Worm (Caenorhabditis elegans) whole organism, mixed stage, embryonic: ENCODE data around the gene R13A1.1.
"Not testable (repeated sequence)": the region's sequence is repeated elsewhere in the genome, so short reads cannot be mapped to it uniquely, and the experiment has no call there.

Source experiments
- M03D4.4 ChIP-seq: sonication (generic microtip); optimal IDR thresholded peaks from 2 replicates; lab custom pipeline; 2017; ENCODE audit warnings: mild to moderate bottlenecking, missing genetic modification characterization, missing compliant biosample characterization
- bed-3 ChIP-seq: fragments of 200-800 bp; sonication (Bioruptor generic); optimal IDR thresholded peaks from 3 replicates; lab custom pipeline; 2018; ENCODE audit warnings: mild to moderate bottlenecking, missing genetic modification characterization, moderate library complexity, missing compliant biosample characterization
- blmp-1 ChIP-seq: fragments of 150-350 bp; optimal IDR thresholded peaks from 2 replicates; lab custom pipeline; 2014; ENCODE audit warnings: missing biosample characterization, missing genetic modification characterization
- ceh-83 ChIP-seq: fragments of 200-800 bp; sonication (Bioruptor generic); optimal IDR thresholded peaks from 2 replicates; lab custom pipeline; 2018; ENCODE audit warnings: mild to moderate bottlenecking, missing genetic modification characterization, missing compliant biosample characterization
- cnd-1 ChIP-seq: fragments of 200-800 bp; sonication (Bioruptor generic); optimal IDR thresholded peaks from 2 replicates; lab custom pipeline; 2018; ENCODE audit warnings: mild to moderate bottlenecking, missing genetic modification characterization, missing compliant biosample characterization
- drap-1 ChIP-seq: fragments of 200-800 bp; sonication (Bioruptor generic); optimal IDR thresholded peaks from 3 replicates; lab custom pipeline; 2018; ENCODE audit warnings: mild to moderate bottlenecking, missing genetic modification characterization, missing compliant biosample characterization
- elt-1 ChIP-seq: sonication (generic microtip); optimal IDR thresholded peaks from 2 replicates; lab custom pipeline; 2017; ENCODE audit warnings: missing genetic modification characterization, mild to moderate bottlenecking, missing compliant biosample characterization, antibody characterized with exemption, moderate library complexity, borderline replicate concordance; ENCODE audit not compliant: insufficient read depth
- flh-1 ChIP-seq: fragments of 200-800 bp; sonication (Bioruptor generic); optimal IDR thresholded peaks from 2 replicates; lab custom pipeline; 2018; ENCODE audit warnings: mild to moderate bottlenecking, missing genetic modification characterization, moderate library complexity, missing compliant biosample characterization
- ham-2 ChIP-seq: fragments of 200-800 bp; sonication (Bioruptor generic); optimal IDR thresholded peaks from 2 replicates; lab custom pipeline; 2018; ENCODE audit warnings: mild to moderate bottlenecking, missing genetic modification characterization, missing compliant biosample characterization
- hlh-1 ChIP-seq: fragments of 150-350 bp; optimal IDR thresholded peaks from 2 replicates; lab custom pipeline; 2014; ENCODE audit warnings: missing biosample characterization, missing genetic modification reagents, missing genetic modification characterization
- lin-32 ChIP-seq: fragments of 200-800 bp; sonication (Bioruptor generic); optimal IDR thresholded peaks from 2 replicates; lab custom pipeline; 2018; ENCODE audit warnings: mild to moderate bottlenecking, missing genetic modification characterization, missing compliant biosample characterization
- lsy-2 ChIP-seq: fragments of 150-350 bp; optimal IDR thresholded peaks from 2 replicates; lab custom pipeline; 2014; ENCODE audit warnings: missing biosample characterization, missing genetic modification characterization
- mab-5 ChIP-seq: fragments of 150-350 bp; optimal IDR thresholded peaks from 2 replicates; lab custom pipeline; 2014; ENCODE audit warnings: missing biosample characterization, missing genetic modification characterization
- mep-1 ChIP-seq: fragments of 150-350 bp; optimal IDR thresholded peaks from 2 replicates; lab custom pipeline; 2017; ENCODE audit warnings: missing biosample characterization, missing genetic modification reagents, missing genetic modification characterization, inconsistent platforms
- mls-2 ChIP-seq: sonication (generic microtip); optimal IDR thresholded peaks from 2 replicates; lab custom pipeline; 2016; ENCODE audit warnings: mild to moderate bottlenecking, missing genetic modification characterization, moderate library complexity, missing compliant biosample characterization
- nhr-12 ChIP-seq: fragments of 150-350 bp; optimal IDR thresholded peaks from 2 replicates; lab custom pipeline; 2014; ENCODE audit warnings: missing biosample characterization, missing genetic modification characterization
- nhr-237 ChIP-seq: fragments of 150-350 bp; optimal IDR thresholded peaks from 2 replicates; lab custom pipeline; 2014; ENCODE audit warnings: missing biosample characterization, missing genetic modification characterization
- nhr-28 ChIP-seq: fragments of 150-350 bp; optimal IDR thresholded peaks from 2 replicates; lab custom pipeline; 2014; ENCODE audit warnings: missing biosample characterization, missing genetic modification characterization
- nhr-76 ChIP-seq: sonication (generic microtip); optimal IDR thresholded peaks from 2 replicates; lab custom pipeline; 2017; ENCODE audit warnings: missing biosample characterization, missing genetic modification characterization
- pha-4 ChIP-seq: fragments of 150-350 bp; optimal IDR thresholded peaks from 2 replicates; lab custom pipeline; 2018; ENCODE audit warnings: missing biosample characterization, missing genetic modification reagents, missing genetic modification characterization
- sem-2 ChIP-seq: fragments of 200-800 bp; sonication (Bioruptor generic); optimal IDR thresholded peaks from 2 replicates; lab custom pipeline; 2018; ENCODE audit warnings: mild to moderate bottlenecking, missing genetic modification characterization, missing compliant biosample characterization
- snpc-4 ChIP-seq: fragments of 150-350 bp; optimal IDR thresholded peaks from 2 replicates; lab custom pipeline; 2014; ENCODE audit warnings: missing biosample characterization, missing genetic modification characterization
- sptf-1 ChIP-seq: sonication (generic microtip); optimal IDR thresholded peaks from 2 replicates; lab custom pipeline; 2017; ENCODE audit warnings: mild to moderate bottlenecking, missing genetic modification characterization, moderate library complexity, missing compliant biosample characterization
- tbx-8 ChIP-seq: fragments of 200-800 bp; sonication (Bioruptor generic); optimal IDR thresholded peaks from 2 replicates; lab custom pipeline; 2018; ENCODE audit warnings: mild to moderate bottlenecking, missing genetic modification characterization, moderate library complexity, missing compliant biosample characterization
- unc-120 ChIP-seq: sonication (generic microtip); optimal IDR thresholded peaks from 2 replicates; lab custom pipeline; 2017; ENCODE audit warnings: missing genetic modification characterization, missing compliant biosample characterization; ENCODE audit not compliant: poor library complexity, severe bottlenecking
- unc-39 ChIP-seq: fragments of 150-350 bp; optimal IDR thresholded peaks from 2 replicates; lab custom pipeline; 2014; ENCODE audit warnings: missing biosample characterization, missing genetic modification characterization
- unc-62 ChIP-seq: fragments of 150-350 bp; optimal IDR thresholded peaks from 2 replicates; lab custom pipeline; 2014; ENCODE audit warnings: missing biosample characterization, missing genetic modification reagents, missing genetic modification characterization
- zip-8 ChIP-seq: fragments of 150-350 bp; optimal IDR thresholded peaks from 2 replicates; lab custom pipeline; 2014; ENCODE audit warnings: missing biosample characterization, missing genetic modification characterization
- ztf-11 ChIP-seq: fragments of 150-350 bp; optimal IDR thresholded peaks from 2 replicates; lab custom pipeline; 2014; ENCODE audit warnings: missing biosample characterization, missing genetic modification characterization

The R13A1.1 gene

ce11 chrIV:7247243-7247642 is 27.4 kb downstream of the R13A1.1 start, which contains the start of gene D2024.1:
TSS of gene D2024.1 (plus strand) at chrIV:7247543.
- not testable (repeated sequence) for TF ChIP-seq cnd-1; nhr-237 (tag; lab: Kevin White, UChicago); M03D4.4 (tag; lab: Kevin White, UChicago)

ce11 chrIV:7250158-7250557 is 30.3 kb downstream of the R13A1.1 start, which contains the start of gene D2024.18:
TSS of gene D2024.18 (plus strand) at chrIV:7250458.
- TF ChIP-seq nhr-237 (tag; lab: Kevin White, UChicago) (no peak), bed-3 (GFP tag; lab: Kevin White, UChicago) (no peak), pha-4 (tag; lab: Kevin White, UChicago) (no peak), zip-8 (tag; lab: Kevin White, UChicago) (no peak), blmp-1 (no peak), flh-1 (GFP tag; lab: Kevin White, UChicago) (no peak), lin-32 (no peak), nhr-28 (tag; lab: Kevin White, UChicago) (no peak), ham-2 (GFP tag; lab: Kevin White, UChicago) (no peak)

- TF ChIP-seq M03D4.4 (tag; lab: Kevin White, UChicago) (no peak), ztf-11 (tag; lab: Kevin White, UChicago) (no peak), mls-2 (tag; lab: Kevin White, UChicago) (no peak), nhr-12 (no peak), flh-1 (GFP tag; lab: Kevin White, UChicago) (no peak), cnd-1 (no peak), sptf-1 (no peak), elt-1 (tag; lab: Kevin White, UChicago) (no peak), unc-62 (no peak), snpc-4 (tag; lab: Kevin White, UChicago) (no peak), unc-39 (no peak), blmp-1 (no peak), sem-2 (GFP tag; lab: Kevin White, UChicago) (no peak), hlh-1 (tag; lab: Kevin White, UChicago) (no peak), zip-8 (tag; lab: Kevin White, UChicago) (no peak)
Observed at ce11 chrIV:7253271-7253670, 33.4 kb downstream of the R13A1.1 start.

- not testable (repeated sequence) for TF ChIP-seq nhr-76 (tag; lab: Kevin White, UChicago); unc-62; bed-3 (GFP tag; lab: Kevin White, UChicago)
Observed at ce11 chrIV:7254690-7255089, 34.9 kb downstream of the R13A1.1 start, which contains the start of gene C06E4.5. TSS of gene C06E4.5 (plus strand) at chrIV:7254990.

- no peak for TF ChIP-seq nhr-237 (tag; lab: Kevin White, UChicago)
- TF ChIP-seq lsy-2 (tag; lab: Kevin White, UChicago): no peak
- TF ChIP-seq mab-5 (tag; lab: Kevin White, UChicago): no peak
- no peak for TF ChIP-seq tbx-8 (GFP tag; lab: Kevin White, UChicago)
- TF ChIP-seq ham-2 (GFP tag; lab: Kevin White, UChicago): no peak
- TF ChIP-seq nhr-76 (tag; lab: Kevin White, UChicago): no peak
- TF ChIP-seq mls-2 (tag; lab: Kevin White, UChicago): no peak
- no peak for TF ChIP-seq unc-39
- TF ChIP-seq unc-120 (tag; lab: Kevin White, UChicago): no peak
- TF ChIP-seq, all 35 proteins: peak for 0
Observed at ce11 chrIV:7258253-7258652, 38.4 kb downstream of the R13A1.1 start, which contains the start of gene C06E4.6. TSS of gene C06E4.6 (minus strand) at chrIV:7258303.

- TF ChIP-seq drap-1 (GFP tag; lab: Kevin White, UChicago) (no peak), unc-39 (no peak), unc-120 (tag; lab: Kevin White, UChicago) (no peak), mep-1 (no peak), ceh-83 (no peak), M03D4.4 (tag; lab: Kevin White, UChicago) (no peak), flh-1 (GFP tag; lab: Kevin White, UChicago) (no peak), lin-32 (no peak), mab-5 (tag; lab: Kevin White, UChicago) (no peak), bed-3 (GFP tag; lab: Kevin White, UChicago) (no peak), zip-8 (tag; lab: Kevin White, UChicago) (no peak), nhr-12 (no peak), lsy-2 (tag; lab: Kevin White, UChicago) (no peak), mls-2 (tag; lab: Kevin White, UChicago) (no peak), hlh-1 (tag; lab: Kevin White, UChicago) (no peak), cnd-1 (no peak), elt-1 (tag; lab: Kevin White, UChicago) (no peak)
Observed at ce11 chrIV:7260587-7260986, 40.8 kb downstream of the R13A1.1 start, which contains the start of gene C06E4.3. TSS of gene C06E4.3 (plus strand) at chrIV:7260875.
